Fruit fly (Drosophila melanogaster): ENCODE results near the gene Grip.

- TF ChIP-seq psq (optimal IDR thresholded peaks at IDR 0.05) = no peak
- no peak for TF ChIP-seq h (optimal IDR thresholded peaks at IDR 0.05)
- TF ChIP-seq insv (optimal IDR thresholded peaks at IDR 0.05) = no peak
Measured at dm6 chrX:5949951-5950350, 16.1 kb upstream of the Grip start, which contains the start of gene CG32755.

Data from Kc167 (cell line).